Worm (Caenorhabditis elegans): ENCODE data around the gene sru-2.

Gene sru-2

ce11 chrIV:9499636-9500035, 13.6 kb downstream of the sru-2 start:
- TF ChIP-seq mep-1 (tag; optimal IDR thresholded peaks at IDR 0.05) (no peak), lin-13 (tag; optimal IDR thresholded peaks at IDR 0.05) (no peak), cnd-1 (tag; optimal IDR thresholded peaks at IDR 0.05) (no peak), unc-62 (GFP tag; optimal IDR thresholded peaks at IDR 0.05) (no peak), nhr-28 (tag; optimal IDR thresholded peaks at IDR 0.05) (no peak), mls-2 (tag; optimal IDR thresholded peaks at IDR 0.05) (no peak), sem-2 (GFP tag; optimal IDR thresholded peaks at IDR 0.05) (no peak), tbx-8 (GFP tag; optimal IDR thresholded peaks at IDR 0.05) (no peak), nhr-2 (tag; optimal IDR thresholded peaks at IDR 0.05) (no peak), elt-3 (tag; optimal IDR thresholded peaks at IDR 0.05) (no peak), ztf-11 (tag; optimal IDR thresholded peaks at IDR 0.05) (no peak), ceh-43 (GFP tag; optimal IDR thresholded peaks at IDR 0.05) (no peak), unc-120 (tag; optimal IDR thresholded peaks at IDR 0.05; ENCODE audit: poor library complexity, severe bottlenecking) (no peak), ceh-83 (GFP tag; optimal IDR thresholded peaks at IDR 0.05) (no peak), bed-3 (GFP tag; optimal IDR thresholded peaks at IDR 0.05) (no peak), ceh-39 (tag; optimal IDR thresholded peaks at IDR 0.05) (no peak), unc-39 (tag; optimal IDR thresholded peaks at IDR 0.05) (no peak), M03D4.4 (tag; optimal IDR thresholded peaks at IDR 0.05) (no peak), zip-8 (tag; optimal IDR thresholded peaks at IDR 0.05) (no peak), hlh-1 (tag; optimal IDR thresholded peaks at IDR 0.05) (no peak)

- no peak for TF ChIP-seq blmp-1 (tag; optimal IDR thresholded peaks at IDR 0.05)
- TF ChIP-seq lin-32 (GFP tag; optimal IDR thresholded peaks at IDR 0.05) = no peak
- no peak for TF ChIP-seq snpc-4 (tag; optimal IDR thresholded peaks at IDR 0.05)
- TF ChIP-seq elt-3 (tag; optimal IDR thresholded peaks at IDR 0.05) = no peak
- TF ChIP-seq ceh-83 (GFP tag; optimal IDR thresholded peaks at IDR 0.05) = no peak
- no peak for TF ChIP-seq hlh-1 (tag; optimal IDR thresholded peaks at IDR 0.05)
- no peak for TF ChIP-seq mls-2 (tag; optimal IDR thresholded peaks at IDR 0.05)
- TF ChIP-seq pha-4 (tag; optimal IDR thresholded peaks at IDR 0.05) = no peak
- TF ChIP-seq sem-2 (GFP tag; optimal IDR thresholded peaks at IDR 0.05) = no peak
- no peak for TF ChIP-seq ham-2 (GFP tag; optimal IDR thresholded peaks at IDR 0.05)
- no peak for TF ChIP-seq mab-5 (tag; optimal IDR thresholded peaks at IDR 0.05)
- TF ChIP-seq ztf-11 (tag; optimal IDR thresholded peaks at IDR 0.05) = no peak
- no peak for TF ChIP-seq unc-120 (tag; optimal IDR thresholded peaks at IDR 0.05; ENCODE audit: poor library complexity, severe bottlenecking)
- TF ChIP-seq unc-39 (tag; optimal IDR thresholded peaks at IDR 0.05) = no peak
- TF ChIP-seq nhr-28 (tag; optimal IDR thresholded peaks at IDR 0.05) = no peak
- TF ChIP-seq ces-1 (GFP tag; optimal IDR thresholded peaks at IDR 0.05) = no peak
These were observed 14.0 kb downstream of the sru-2 start, which contains the start of gene ugt-21 for ce11 chrIV:9500100-9500499. ugt-21 (plus strand) TSS chrIV:9500311.

ce11 chrIV:9506251-9506650, 20.2 kb downstream of the sru-2 start, which contains the start of gene ttr-9:
ttr-9 (minus strand) TSS chrIV:9506351.
- TF ChIP-seq unc-120 (tag; optimal IDR thresholded peaks at IDR 0.05; ENCODE audit: poor library complexity, severe bottlenecking) = no peak
- TF ChIP-seq nhr-76 (tag; optimal IDR thresholded peaks at IDR 0.05) = no peak
- no peak for TF ChIP-seq sem-2 (GFP tag; optimal IDR thresholded peaks at IDR 0.05)
- no peak for TF ChIP-seq sptf-1 (tag; optimal IDR thresholded peaks at IDR 0.05)
- TF ChIP-seq lin-32 (GFP tag; optimal IDR thresholded peaks at IDR 0.05) = no peak
- TF ChIP-seq ceh-83 (GFP tag; optimal IDR thresholded peaks at IDR 0.05) = no peak

ce11 chrIV:9508612-9509011, 22.5 kb downstream of the sru-2 start, which contains the start of gene ethe-1:
ethe-1 (minus strand) TSS chrIV:9508761.
- TF ChIP-seq unc-39 (tag; optimal IDR thresholded peaks at IDR 0.05) (no peak), M03D4.4 (tag; optimal IDR thresholded peaks at IDR 0.05) (no peak), nhr-76 (tag; optimal IDR thresholded peaks at IDR 0.05) (no peak)

ce11 chrIV:9510439-9510838, 24.4 kb downstream of the sru-2 start, which contains the start of gene C33A12.4:
C33A12.4 (minus strand) TSS chrIV:9510569.
- TF ChIP-seq unc-62 (GFP tag; optimal IDR thresholded peaks at IDR 0.05) (no peak), cnd-1 (tag; optimal IDR thresholded peaks at IDR 0.05) (no peak), mls-2 (tag; optimal IDR thresholded peaks at IDR 0.05) (no peak), nhr-12 (tag; optimal IDR thresholded peaks at IDR 0.05) (no peak), lin-13 (tag; optimal IDR thresholded peaks at IDR 0.05) (no peak), lsy-2 (tag; optimal IDR thresholded peaks at IDR 0.05) (no peak), ces-1 (GFP tag; optimal IDR thresholded peaks at IDR 0.05) (no peak), lin-32 (GFP tag; optimal IDR thresholded peaks at IDR 0.05) (no peak)
